Fruit fly (Drosophila melanogaster): Measurements from ENCODE around the gene Taf12.

Taf12 gene

dm6 chr3R:11673955-11674663, 5.4 kb downstream of the Taf12 start, which contains the start of gene CG14715 (continued):
- no peak for TF ChIP-seq CG11085 (GFP tag; IDR thresholded peaks at IDR 0.05)
- peak; percentile 67 for TF ChIP-seq Xbp1 (GFP tag; optimal IDR thresholded peaks at IDR 0.05)
- peak; percentile 14 for TF ChIP-seq slp2 (GFP tag; optimal IDR thresholded peaks at IDR 0.05)
- TF ChIP-seq seq (GFP tag; IDR thresholded peaks at IDR 0.05): no peak
- no peak for TF ChIP-seq tup (GFP tag; optimal IDR thresholded peaks at IDR 0.05)
- no peak for TF ChIP-seq Sox100B (GFP tag; optimal IDR thresholded peaks at IDR 0.05)
- TF ChIP-seq CG17359 (tag; optimal IDR thresholded peaks at IDR 0.05): peak; percentile 23
- peak; percentile 4 for TF ChIP-seq Elba2 (GFP tag; optimal IDR thresholded peaks at IDR 0.05)
- TF ChIP-seq NK7.1 (GFP tag; optimal IDR thresholded peaks at IDR 0.05): no peak
- TF ChIP-seq pho (GFP tag; optimal IDR thresholded peaks at IDR 0.05): peak; percentile 51
- no peak for TF ChIP-seq C15 (GFP tag; IDR thresholded peaks at IDR 0.05)
- peak; percentile 74 for TF ChIP-seq nmo (GFP tag; optimal IDR thresholded peaks at IDR 0.05)
- peak; percentile 51; the same call in 1 of the 2 replicates for TF ChIP-seq unc-4 (GFP tag; IDR thresholded peaks at IDR 0.05; ENCODE audit: partially characterized antibody)
- TF ChIP-seq jumu (GFP tag; optimal IDR thresholded peaks at IDR 0.05): peak; percentile 45
- TF ChIP-seq CG3847 (GFP tag; IDR thresholded peaks at IDR 0.05): peak; percentile 72
- TF ChIP-seq org-1 (GFP tag; optimal IDR thresholded peaks at IDR 0.05): no peak
- TF ChIP-seq CG8765 (GFP tag; IDR thresholded peaks at IDR 0.05): no peak
- TF ChIP-seq Meics (GFP tag; optimal IDR thresholded peaks at IDR 0.05): peak; percentile 6
- peak; percentile 53 for TF ChIP-seq Ets97D (GFP tag; optimal IDR thresholded peaks at IDR 0.05)
- peak; percentile 48 for TF ChIP-seq CG7839 (tag; optimal IDR thresholded peaks at IDR 0.05)
- TF ChIP-seq Jarid2 (GFP tag; optimal IDR thresholded peaks at IDR 0.05): no peak
- TF ChIP-seq Blimp-1 (GFP tag; optimal IDR thresholded peaks at IDR 0.05): peak; percentile 37
- TF ChIP-seq ac (GFP tag; optimal IDR thresholded peaks at IDR 0.05): no peak
- TF ChIP-seq CG11504 (tag; optimal IDR thresholded peaks at IDR 0.05): peak; percentile 74
- TF ChIP-seq Hmr (GFP tag; optimal IDR thresholded peaks at IDR 0.05): peak; percentile 56
- TF ChIP-seq eve (GFP tag; optimal IDR thresholded peaks at IDR 0.05): no peak
- no peak for TF ChIP-seq ERR (GFP tag; optimal IDR thresholded peaks at IDR 0.05)
- TF ChIP-seq ab (GFP tag; optimal IDR thresholded peaks at IDR 0.05): no peak
- TF ChIP-seq CG6791 (GFP tag; IDR thresholded peaks at IDR 0.05; ENCODE audit: partially characterized antibody): no peak
- peak; percentile 7 for TF ChIP-seq Fer1 (GFP tag; optimal IDR thresholded peaks at IDR 0.05)
- peak; percentile 17 for TF ChIP-seq CG8924 (tag; optimal IDR thresholded peaks at IDR 0.05)
- no peak for TF ChIP-seq Fer2 (tag; optimal IDR thresholded peaks at IDR 0.05)
- TF ChIP-seq HLHmδ (GFP tag; optimal IDR thresholded peaks at IDR 0.05): no peak
- TF ChIP-seq CG6654 (GFP tag; optimal IDR thresholded peaks at IDR 0.05): no peak
- no peak for TF ChIP-seq CG43689 (GFP tag; IDR thresholded peaks at IDR 0.05)
- no peak for TF ChIP-seq onecut (GFP tag; IDR thresholded peaks at IDR 0.05)
- TF ChIP-seq Bgb (GFP tag; IDR thresholded peaks at IDR 0.05; ENCODE audit: partially characterized antibody): 0 out of 2 replicates have a peak, but pooled peaks have one; percentile 28
- no peak for TF ChIP-seq pros (GFP tag; optimal IDR thresholded peaks at IDR 0.05)
- TF ChIP-seq pan (optimal IDR thresholded peaks at IDR 0.05): no peak
- peak in 1 of 2 experiments; percentile 58 for TF ChIP-seq pan (GFP tag; optimal IDR thresholded peaks at IDR 0.05 in 1 of 2, IDR thresholded peaks at IDR 0.05 in 1 of 2)
- TF ChIP-seq CG2712 (tag; optimal IDR thresholded peaks at IDR 0.05): peak; percentile 58
- peak; percentile 39 for TF ChIP-seq Side (GFP tag; optimal IDR thresholded peaks at IDR 0.05)
- no peak for TF ChIP-seq H15 (GFP tag; IDR thresholded peaks at IDR 0.05)
- peak; percentile 67 for TF ChIP-seq YL-1 (GFP tag; optimal IDR thresholded peaks at IDR 0.05)
- no peak for TF ChIP-seq emc (GFP tag; optimal IDR thresholded peaks at IDR 0.05)
- TF ChIP-seq Adf1 (GFP tag; IDR thresholded peaks at IDR 0.05): no peak
- peak; percentile 45; the same call in 1 of the 2 replicates for TF ChIP-seq ttk (GFP tag; IDR thresholded peaks at IDR 0.05)
- TF ChIP-seq CG12104 (GFP tag; optimal IDR thresholded peaks at IDR 0.05): no peak
- no peak for TF ChIP-seq prd (optimal IDR thresholded peaks at IDR 0.05)
- TF ChIP-seq prd (GFP tag; IDR thresholded peaks at IDR 0.05): peak; percentile 71

Data from whole organism, embryonic.